Fruit fly (Drosophila melanogaster) ovary, adult (tissue): ENCODE measurements around the gene CG5835.

Experiments used
- CG17801 ChIP-seq: fragments of 200-800 bp; optimal IDR thresholded peaks from 2 replicates; lab custom pipeline; 2019; ENCODE audit warnings: missing biosample characterization, mild to moderate bottlenecking, missing genetic modification characterization, moderate library complexity; ENCODE audit not compliant: partially characterized antibody

Gene CG5835

dm6 chr3R:19153502-19153983 lies at the start of gene CG5835:
Gene CG5835 (minus strand): TSS chr3R:19153686.
- peak; percentile 50 for TF ChIP-seq CG17801 (GFP tag; lab: Kevin White, UChicago)

- no peak for TF ChIP-seq CG17801 (GFP tag; lab: Kevin White, UChicago)
Observed at dm6 chr3R:19190020-19190419, 36.5 kb upstream of the CG5835 start.

- no peak for TF ChIP-seq CG17801 (GFP tag; lab: Kevin White, UChicago)
Observed at dm6 chr3R:19187717-19188149, 34.2 kb upstream of the CG5835 start.

- no peak for TF ChIP-seq CG17801 (GFP tag; lab: Kevin White, UChicago)
Observed at dm6 chr3R:19182848-19183247, 29.4 kb upstream of the CG5835 start.

- no peak for TF ChIP-seq CG17801 (GFP tag; lab: Kevin White, UChicago)
Observed at dm6 chr3R:19181214-19181613, 27.7 kb upstream of the CG5835 start.

- TF ChIP-seq CG17801 (GFP tag; lab: Kevin White, UChicago): no peak
Observed at dm6 chr3R:19180263-19180893, 26.9 kb upstream of the CG5835 start, which contains the start of the genes CG5555 and myd. Gene CG5555 (minus strand): TSS chr3R:19180538. Gene myd (plus strand): TSS chr3R:19180659.

- no peak for TF ChIP-seq CG17801 (GFP tag; lab: Kevin White, UChicago)
Observed at dm6 chr3R:19176700-19177099, 23.2 kb upstream of the CG5835 start, which contains the start of gene CG14282. Gene CG14282 (plus strand): TSS chr3R:19177000.

- TF ChIP-seq CG17801 (GFP tag; lab: Kevin White, UChicago): no peak
Observed at dm6 chr3R:19174512-19174911, 21.0 kb upstream of the CG5835 start.

dm6 chr3R:19167521-19167920 lies 14.0 kb upstream of the CG5835 start:
- TF ChIP-seq CG17801 (GFP tag; lab: Kevin White, UChicago): peak; percentile 60

- TF ChIP-seq CG17801 (GFP tag; lab: Kevin White, UChicago): no peak
Observed at dm6 chr3R:19166077-19166778, 12.7 kb upstream of the CG5835 start.

- TF ChIP-seq CG17801 (GFP tag; lab: Kevin White, UChicago): peak; percentile 75
Observed at dm6 chr3R:19165620-19166055, 12.2 kb upstream of the CG5835 start.

dm6 chr3R:19164873-19165456 lies 11.5 kb upstream of the CG5835 start:
- peak; percentile 3 for TF ChIP-seq CG17801 (GFP tag; lab: Kevin White, UChicago)

- peak; percentile 83 for TF ChIP-seq CG17801 (GFP tag; lab: Kevin White, UChicago)
Observed at dm6 chr3R:19163972-19164819, 10.7 kb upstream of the CG5835 start, which contains the start of gene sqz. Gene sqz (plus strand): TSS chr3R:19164211.

- peak; percentile 87 for TF ChIP-seq CG17801 (GFP tag; lab: Kevin White, UChicago)
Observed at dm6 chr3R:19162135-19162616, 8.7 kb upstream of the CG5835 start, which contains the start of the genes CG42359 and Nsun5. Gene CG42359 (minus strand): TSS chr3R:19162300. Gene Nsun5 (minus strand): TSS chr3R:19162300.
